Worm (Caenorhabditis elegans) whole organism, late embryonic: Measurements from ENCODE around the gene M01B2.12.
"Not testable (repeated sequence)": the region's sequence is repeated elsewhere in the genome, so short reads cannot be mapped to it uniquely, and the experiment has no call there.

Source experiments
- C08G9.2 ChIP-seq: sonication (generic microtip); optimal IDR thresholded peaks from 2 replicates; lab custom pipeline; 2016; ENCODE audit warnings: mild to moderate bottlenecking, missing genetic modification characterization, moderate library complexity, missing compliant biosample characterization
- C38D4.7 ChIP-seq: fragments of 200-800 bp; sonication (Bioruptor generic); optimal IDR thresholded peaks from 2 replicates; lab custom pipeline; 2018; ENCODE audit warnings: mild to moderate bottlenecking, missing genetic modification characterization, moderate library complexity, missing compliant biosample characterization
- K02D7.2 ChIP-seq: sonication (generic microtip); optimal IDR thresholded peaks from 2 replicates; lab custom pipeline; 2017; ENCODE audit warnings: mild to moderate bottlenecking, missing genetic modification characterization, missing compliant biosample characterization
- Y22D7AL.16 ChIP-seq: sonication (generic microtip); optimal IDR thresholded peaks from 2 replicates; lab custom pipeline; 2016; ENCODE audit warnings: missing genetic modification characterization, missing compliant biosample characterization
- ahr-1 ChIP-seq: sonication (generic microtip); optimal IDR thresholded peaks from 2 replicates; lab custom pipeline; 2016; ENCODE audit warnings: missing genetic modification characterization, missing compliant biosample characterization
- ceh-14 ChIP-seq: sonication (generic microtip); optimal IDR thresholded peaks from 2 replicates; lab custom pipeline; 2016; ENCODE audit warnings: missing genotype, missing genetic modification characterization, missing compliant biosample characterization
- ceh-18 ChIP-seq: sonication (generic microtip); optimal IDR thresholded peaks from 2 replicates; lab custom pipeline; 2016; ENCODE audit warnings: missing genetic modification characterization, missing compliant biosample characterization
- ceh-2 ChIP-seq: sonication (generic microtip); optimal IDR thresholded peaks from 2 replicates; lab custom pipeline; 2016; ENCODE audit warnings: missing genotype, missing genetic modification characterization, missing compliant biosample characterization
- ceh-24 ChIP-seq: sonication (generic microtip); optimal IDR thresholded peaks from 2 replicates; lab custom pipeline; 2016; ENCODE audit warnings: mild to moderate bottlenecking, missing genetic modification characterization, missing compliant biosample characterization
- ceh-34 ChIP-seq: sonication (generic microtip); optimal IDR thresholded peaks from 2 replicates; lab custom pipeline; 2016; ENCODE audit warnings: mild to moderate bottlenecking, missing genetic modification characterization, missing compliant biosample characterization
- ceh-45 ChIP-seq: fragments of 200-800 bp; sonication (Bioruptor generic); IDR thresholded peaks from 2 replicates; pipeline ENCODE4 v1.3.6; 2022; ENCODE audit warnings: missing genetic modification reagents, missing genetic modification characterization, missing compliant biosample characterization
- ceh-9 ChIP-seq: sonication (generic microtip); optimal IDR thresholded peaks from 2 replicates; lab custom pipeline; 2016; ENCODE audit warnings: mild to moderate bottlenecking, missing genetic modification characterization, inconsistent platforms, missing compliant biosample characterization
- che-1 ChIP-seq: sonication (generic microtip); optimal IDR thresholded peaks from 2 replicates; lab custom pipeline; 2016; ENCODE audit warnings: mild to moderate bottlenecking, missing genetic modification characterization, missing compliant biosample characterization
- elt-2 ChIP-seq: sonication (generic microtip); optimal IDR thresholded peaks from 2 replicates; lab custom pipeline; 2016; ENCODE audit warnings: missing genetic modification reagents, missing genetic modification characterization, missing compliant biosample characterization
- elt-4 ChIP-seq: sonication (generic microtip); optimal IDR thresholded peaks from 2 replicates; lab custom pipeline; 2016; ENCODE audit warnings: missing genetic modification characterization, missing compliant biosample characterization
- fkh-10 ChIP-seq: fragments of 150-350 bp; optimal IDR thresholded peaks from 2 replicates; lab custom pipeline; 2014; ENCODE audit warnings: missing biosample characterization, missing genetic modification reagents, missing genetic modification characterization
- fkh-6 ChIP-seq: sonication (generic microtip); optimal IDR thresholded peaks from 2 replicates; lab custom pipeline; 2016; ENCODE audit warnings: missing genetic modification characterization, missing compliant biosample characterization
- hlh-13 ChIP-seq: fragments of 200-800 bp; sonication (Bioruptor generic); optimal IDR thresholded peaks from 2 replicates; lab custom pipeline; 2018; ENCODE audit warnings: mild to moderate bottlenecking, missing genetic modification characterization, missing compliant biosample characterization
- hlh-30 ChIP-seq: sonication (generic microtip); optimal IDR thresholded peaks from 2 replicates; lab custom pipeline; 2017; ENCODE audit warnings: antibody characterized with exemption, missing genetic modification characterization, missing compliant biosample characterization; ENCODE audit not compliant: insufficient read depth
- hlh-6 ChIP-seq: sonication (generic microtip); optimal IDR thresholded peaks from 2 replicates; lab custom pipeline; 2016; ENCODE audit warnings: missing genotype, missing genetic modification characterization, missing compliant biosample characterization
- lim-6 ChIP-seq: sonication (generic microtip); optimal IDR thresholded peaks from 2 replicates; lab custom pipeline; 2016; ENCODE audit warnings: missing genetic modification characterization, missing compliant biosample characterization
- madf-2 ChIP-seq: sonication (generic microtip); optimal IDR thresholded peaks from 2 replicates; lab custom pipeline; 2017; ENCODE audit warnings: missing genetic modification characterization, missing compliant biosample characterization
- nfya-1 ChIP-seq: sonication (generic microtip); optimal IDR thresholded peaks from 2 replicates; lab custom pipeline; 2017; ENCODE audit warnings: missing genetic modification characterization, mild to moderate bottlenecking, missing compliant biosample characterization, antibody characterized with exemption, moderate library complexity
- nhr-11 ChIP-seq: fragments of 150-350 bp; optimal IDR thresholded peaks from 2 replicates; lab custom pipeline; 2014; ENCODE audit warnings: missing biosample characterization, missing genetic modification characterization
- nhr-232 ChIP-seq: sonication (generic microtip); optimal IDR thresholded peaks from 2 replicates; lab custom pipeline; 2016; ENCODE audit warnings: missing genetic modification characterization, missing compliant biosample characterization
- pat-9 ChIP-seq: fragments of 200-800 bp; sonication (Bioruptor generic); optimal IDR thresholded peaks from 2 replicates; lab custom pipeline; 2018; ENCODE audit warnings: mild to moderate bottlenecking, missing genetic modification characterization, moderate library complexity, missing compliant biosample characterization
- pha-2 ChIP-seq: sonication (generic microtip); optimal IDR thresholded peaks from 2 replicates; lab custom pipeline; 2017; ENCODE audit warnings: mild to moderate bottlenecking, missing genetic modification characterization, missing compliant biosample characterization
- pros-1 ChIP-seq: fragments of 150-350 bp; optimal IDR thresholded peaks from 2 replicates; lab custom pipeline; 2014; ENCODE audit warnings: missing biosample characterization, missing genetic modification reagents, missing genetic modification characterization
- rnt-1 ChIP-seq: sonication (generic microtip); optimal IDR thresholded peaks from 2 replicates; lab custom pipeline; 2016; ENCODE audit warnings: missing genetic modification characterization, missing compliant biosample characterization
- syd-9 ChIP-seq: sonication (generic microtip); optimal IDR thresholded peaks from 2 replicates; lab custom pipeline; 2016; ENCODE audit warnings: mild to moderate bottlenecking, missing genetic modification characterization, moderate library complexity, missing compliant biosample characterization
- tbx-2 ChIP-seq: sonication (generic microtip); optimal IDR thresholded peaks from 2 replicates; lab custom pipeline; 2016; ENCODE audit warnings: missing genetic modification characterization, missing compliant biosample characterization
- ztf-16 ChIP-seq: sonication (generic microtip); optimal IDR thresholded peaks from 2 replicates; lab custom pipeline; 2017; ENCODE audit warnings: missing genetic modification characterization, missing compliant biosample characterization

Gene M01B2.12

ce11 chrV:15256669-15257068 lies 7.4 kb downstream of the M01B2.12 start, which contains the start of gene srsx-39:
Gene srsx-39 (minus strand): TSS chrV:15256769.
- not testable (repeated sequence) for TF ChIP-seq elt-2; ceh-18; syd-9 (tag; lab: Kevin White, UChicago)
- TF ChIP-seq, all 69 proteins: peak for 0; not testable (repeated sequence) for 69

- no peak for TF ChIP-seq nfya-1 (tag; lab: Kevin White, UChicago)
- TF ChIP-seq ceh-34 (tag; lab: Kevin White, UChicago), result no peak
- TF ChIP-seq pros-1 (tag; lab: Kevin White, UChicago), result no peak
- no peak for TF ChIP-seq fkh-10 (GFP tag; lab: Kevin White, UChicago)
- no peak for TF ChIP-seq ceh-24 (tag; lab: Kevin White, UChicago)
- no peak for TF ChIP-seq tbx-2 (tag; lab: Kevin White, UChicago)
- TF ChIP-seq Y22D7AL.16, result no peak
- TF ChIP-seq rnt-1 (tag; lab: Kevin White, UChicago), result no peak
- TF ChIP-seq madf-2 (tag; lab: Kevin White, UChicago), result no peak
- no peak for TF ChIP-seq ztf-16 (tag; lab: Kevin White, UChicago)
- TF ChIP-seq elt-4 (tag; lab: Kevin White, UChicago), result no peak
- no peak for TF ChIP-seq nhr-232 (tag; lab: Kevin White, UChicago)
- no peak for TF ChIP-seq pat-9 (tag; lab: Kevin White, UChicago)
- TF ChIP-seq lim-6 (tag; lab: Kevin White, UChicago), result no peak
- TF ChIP-seq ceh-2 (tag; lab: Kevin White, UChicago), result no peak
- no peak for TF ChIP-seq C38D4.7 (GFP tag; lab: Kevin White, UChicago)
- no peak for TF ChIP-seq che-1
- no peak for TF ChIP-seq hlh-30 (tag; lab: Kevin White, UChicago)
Observed at ce11 chrV:15253529-15253928, 10.5 kb downstream of the M01B2.12 start, which contains the start of gene srbc-75. Gene srbc-75 (plus strand): TSS chrV:15253829.

- no peak for TF ChIP-seq ceh-9
- TF ChIP-seq ahr-1 (tag; lab: Kevin White, UChicago), result no peak
Observed at ce11 chrV:15252082-15252481, 11.9 kb downstream of the M01B2.12 start, which contains the start of gene srbc-76. Gene srbc-76 (plus strand): TSS chrV:15252382.

ce11 chrV:15250304-15250703 lies 13.7 kb downstream of the M01B2.12 start, which contains the start of gene srd-28:
Gene srd-28 (plus strand): TSS chrV:15250604.
- not testable (repeated sequence) for TF ChIP-seq ceh-45 (GFP tag; lab: Robert Waterston, UW); K02D7.2; pha-2 (tag; lab: Kevin White, UChicago)
- TF ChIP-seq, all 69 proteins: peak for 0; not testable (repeated sequence) for 69

ce11 chrV:15244456-15244855 lies 19.6 kb downstream of the M01B2.12 start, which contains the start of gene kin-30:
Gene kin-30 (plus strand): TSS chrV:15244756.
- TF ChIP-seq elt-2 (no peak), rnt-1 (tag; lab: Kevin White, UChicago) (no peak), hlh-13 (GFP tag; lab: Kevin White, UChicago) (no peak), ceh-14 (tag; lab: Kevin White, UChicago) (no peak)

ce11 chrV:15241259-15241658 lies 22.8 kb downstream of the M01B2.12 start, which contains the start of gene chil-12:
Gene chil-12 (plus strand): TSS chrV:15241559.
- TF ChIP-seq C08G9.2 (tag; lab: Kevin White, UChicago) (no peak), nhr-11 (tag; lab: Kevin White, UChicago) (no peak), fkh-6 (no peak), hlh-6 (tag; lab: Kevin White, UChicago) (no peak)
- TF ChIP-seq, all 69 proteins: peak for 0
